Worm (Caenorhabditis elegans): Measurements from ENCODE around the gene nhr-14.

Gene nhr-14

DNA sequence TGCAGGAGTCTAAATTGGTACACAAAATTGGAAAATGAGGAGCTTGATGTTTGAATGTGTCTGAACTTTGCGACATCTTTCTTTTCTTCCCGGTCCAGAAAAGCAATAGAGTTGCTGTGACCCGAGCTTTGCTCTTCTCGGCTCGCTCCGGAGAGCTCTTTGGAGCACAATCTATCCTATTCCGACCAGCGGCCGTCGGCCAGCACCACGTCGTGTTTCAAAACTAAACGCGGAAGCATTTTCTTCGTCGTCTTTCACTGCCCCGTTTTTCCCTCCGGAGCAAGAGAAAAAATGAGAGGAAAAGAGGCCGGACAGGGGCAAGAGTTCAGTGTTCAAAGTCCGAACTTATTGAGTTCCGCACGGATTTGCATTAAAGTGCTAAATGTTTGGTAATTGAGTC lies 3.1 kb upstream of the nhr-14 start:
- peak; percentile 16 for TF ChIP-seq egl-27 (tag; optimal IDR thresholded peaks at IDR 0.05)
- peak; percentile 6 for TF ChIP-seq F13H6.1 (tag; optimal IDR thresholded peaks at IDR 0.05)
- TF ChIP-seq ztf-11 (tag; optimal IDR thresholded peaks at IDR 0.05): no peak
- no peak for TF ChIP-seq nhr-10 (tag; optimal IDR thresholded peaks at IDR 0.05)
- peak; percentile 34 for TF ChIP-seq sma-9 (GFP tag; optimal IDR thresholded peaks at IDR 0.05)
- no peak for TF ChIP-seq sma-9 (tag; optimal IDR thresholded peaks at IDR 0.05)
- no peak for TF ChIP-seq blmp-1 (tag; optimal IDR thresholded peaks at IDR 0.05; ENCODE audit: insufficient read depth)
- no peak for TF ChIP-seq ceh-16 (tag; optimal IDR thresholded peaks at IDR 0.05)
- TF ChIP-seq alr-1 (tag; optimal IDR thresholded peaks at IDR 0.05): no peak
- peak in 1 of 2 experiments; percentile 25 for TF ChIP-seq mdl-1 (tag; optimal IDR thresholded peaks at IDR 0.05)
- TF ChIP-seq zag-1 (tag; optimal IDR thresholded peaks at IDR 0.05): peak; percentile 23

DNA sequence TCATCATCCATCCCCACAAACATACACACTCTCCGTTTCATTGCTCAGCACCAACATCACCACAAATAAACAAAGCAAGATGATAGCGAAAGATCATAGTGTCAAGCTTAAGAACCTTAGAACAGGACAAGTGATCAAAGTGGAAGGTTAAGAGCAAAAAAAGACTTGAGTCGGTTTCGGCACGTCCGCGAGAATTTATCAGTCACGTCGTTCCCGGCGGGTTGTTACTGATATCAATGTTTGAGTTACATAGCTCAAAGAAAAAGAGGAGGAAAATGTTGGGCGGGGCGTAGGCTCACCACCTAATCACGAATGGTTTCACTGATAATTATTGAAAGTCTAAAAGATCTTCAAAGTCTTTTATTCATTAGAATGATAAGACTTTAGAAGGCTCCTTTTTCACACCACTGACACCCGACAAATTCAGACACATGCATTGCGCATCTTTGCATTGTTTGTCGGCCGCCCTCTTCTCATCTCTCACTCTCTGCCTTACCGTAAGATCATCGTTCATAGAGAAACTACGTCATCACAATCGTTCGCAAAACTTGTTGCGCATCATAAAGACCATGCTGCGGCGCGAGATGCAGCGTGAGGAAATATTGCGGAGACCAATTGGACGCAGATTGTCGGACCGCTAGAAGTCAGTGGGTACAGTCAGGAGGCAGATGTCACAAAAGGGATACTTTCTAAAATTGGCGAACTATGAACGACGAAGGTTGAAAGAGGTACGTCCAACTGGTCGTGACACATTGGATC lies 1.2 kb upstream of the nhr-14 start:
- no peak for TF ChIP-seq ZK546.5 (tag; optimal IDR thresholded peaks at IDR 0.05)
- TF ChIP-seq snpc-4 (tag; optimal IDR thresholded peaks at IDR 0.05): peak; percentile 2
- TF ChIP-seq lsy-2 (tag; optimal IDR thresholded peaks at IDR 0.05): peak in 1 of 2 experiments; percentile 79
- peak; percentile 91 for TF ChIP-seq egl-27 (tag; optimal IDR thresholded peaks at IDR 0.05)
- TF ChIP-seq nhr-129 (tag; optimal IDR thresholded peaks at IDR 0.05): peak; percentile 79
- peak; percentile 21 for TF ChIP-seq lin-13 (GFP tag; optimal IDR thresholded peaks at IDR 0.05)
- no peak for TF ChIP-seq lin-11 (tag; optimal IDR thresholded peaks at IDR 0.05)
- TF ChIP-seq ztf-4 (tag; optimal IDR thresholded peaks at IDR 0.05): peak; percentile 18
- peak; percentile 99 for TF ChIP-seq nhr-21 (tag; optimal IDR thresholded peaks at IDR 0.05)
- TF ChIP-seq Y55F3AM.14 (GFP tag; optimal IDR thresholded peaks at IDR 0.05): peak; percentile 77
- peak; percentile 98 for TF ChIP-seq nhr-25 (tag; optimal IDR thresholded peaks at IDR 0.05)
- peak; percentile 52 for TF ChIP-seq nhr-6 (tag; optimal IDR thresholded peaks at IDR 0.05)
- peak; percentile 89 to 94 for TF ChIP-seq mdl-1 (tag; optimal IDR thresholded peaks at IDR 0.05)
- TF ChIP-seq crh-2 (tag; optimal IDR thresholded peaks at IDR 0.05): peak; percentile 58
- TF ChIP-seq unc-39 (tag; optimal IDR thresholded peaks at IDR 0.05): no peak
- TF ChIP-seq ama-1 (optimal IDR thresholded peaks at IDR 0.05): no peak
- no peak for TF ChIP-seq lin-39 (tag; optimal IDR thresholded peaks at IDR 0.05)
- peak; percentile 87 for TF ChIP-seq ceh-16 (tag; optimal IDR thresholded peaks at IDR 0.05)
- peak; percentile 54 for TF ChIP-seq gmeb-1 (tag; optimal IDR thresholded peaks at IDR 0.05)
- no peak for TF ChIP-seq skn-1 (tag; optimal IDR thresholded peaks at IDR 0.05)
- peak; percentile 98 for TF ChIP-seq sma-9 (GFP tag; optimal IDR thresholded peaks at IDR 0.05)
- peak; percentile 89 for TF ChIP-seq sma-9 (tag; optimal IDR thresholded peaks at IDR 0.05)
- peak; percentile 96 for TF ChIP-seq sma-3 (GFP tag; optimal IDR thresholded peaks at IDR 0.05)
- TF ChIP-seq blmp-1 (tag; optimal IDR thresholded peaks at IDR 0.05; ENCODE audit: insufficient read depth): peak; percentile 88
- peak; percentile 69 for TF ChIP-seq sem-4 (tag; optimal IDR thresholded peaks at IDR 0.05)
- peak; percentile 84 for TF ChIP-seq F13H6.1 (tag; optimal IDR thresholded peaks at IDR 0.05)
- TF ChIP-seq nhr-237 (tag; optimal IDR thresholded peaks at IDR 0.05): peak; percentile 13
- peak; percentile 18 for TF ChIP-seq C34F6.9 (tag; optimal IDR thresholded peaks at IDR 0.05)
- no peak for TF ChIP-seq elt-1 (tag; optimal IDR thresholded peaks at IDR 0.05)
- peak; percentile 40 for TF ChIP-seq unc-62 (GFP tag; optimal IDR thresholded peaks at IDR 0.05)
- TF ChIP-seq fos-1 (tag; optimal IDR thresholded peaks at IDR 0.05): peak; percentile 48

DNA sequence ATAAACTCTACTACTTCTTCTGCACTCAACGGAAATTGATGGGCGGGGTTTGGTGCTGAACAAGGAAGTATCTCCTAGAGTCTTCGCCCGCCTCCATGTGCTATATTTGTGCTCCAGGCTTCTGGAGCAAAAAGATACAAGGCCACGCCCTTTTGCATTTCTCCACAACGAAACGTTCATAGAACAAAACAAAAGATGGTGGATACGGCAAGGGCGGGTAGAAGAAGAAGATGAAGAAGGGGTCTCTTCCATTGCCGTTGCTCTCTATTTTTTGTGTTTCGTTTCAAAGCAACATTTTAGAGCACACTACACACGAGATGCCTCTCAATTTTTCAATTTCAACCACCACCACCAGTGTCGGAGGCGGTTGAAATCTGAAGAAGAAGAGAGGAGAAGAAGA lies 330 bp upstream of the nhr-14 start:
- TF ChIP-seq nhr-11 (tag; optimal IDR thresholded peaks at IDR 0.05) (no peak), sma-9 (GFP tag; optimal IDR thresholded peaks at IDR 0.05) (no peak), sma-9 (tag; optimal IDR thresholded peaks at IDR 0.05) (no peak), nhr-237 (tag; optimal IDR thresholded peaks at IDR 0.05) (no peak), snpc-4 (tag; optimal IDR thresholded peaks at IDR 0.05) (no peak), unc-62 (GFP tag; optimal IDR thresholded peaks at IDR 0.05) (no peak), zag-1 (tag; optimal IDR thresholded peaks at IDR 0.05) (peak; percentile 32), Y55F3AM.14 (GFP tag; optimal IDR thresholded peaks at IDR 0.05) (no peak), ZK546.5 (tag; optimal IDR thresholded peaks at IDR 0.05) (no peak), lsy-2 (tag; optimal IDR thresholded peaks at IDR 0.05) (peak in 1 of 2 experiments; percentile 7), mbf-1 (tag; optimal IDR thresholded peaks at IDR 0.05) (no peak), C34F6.9 (tag; optimal IDR thresholded peaks at IDR 0.05) (no peak), blmp-1 (tag; optimal IDR thresholded peaks at IDR 0.05; ENCODE audit: insufficient read depth) (no peak), ztf-4 (tag; optimal IDR thresholded peaks at IDR 0.05) (no peak), sem-4 (tag; optimal IDR thresholded peaks at IDR 0.05) (peak; percentile 34), skn-1 (tag; optimal IDR thresholded peaks at IDR 0.05) (no peak), crh-2 (tag; optimal IDR thresholded peaks at IDR 0.05) (no peak), elt-3 (tag; optimal IDR thresholded peaks at IDR 0.05) (no peak), nhr-129 (tag; optimal IDR thresholded peaks at IDR 0.05) (no peak), mdl-1 (tag; optimal IDR thresholded peaks at IDR 0.05) (peak; percentile 62 to 70), ztf-11 (tag; optimal IDR thresholded peaks at IDR 0.05) (no peak), peb-1 (tag; optimal IDR thresholded peaks at IDR 0.05) (no peak), mab-5 (tag; optimal IDR thresholded peaks at IDR 0.05) (no peak), alr-1 (tag; optimal IDR thresholded peaks at IDR 0.05) (no peak), dmd-4 (tag; optimal IDR thresholded peaks at IDR 0.05) (no peak), egl-27 (tag; optimal IDR thresholded peaks at IDR 0.05) (no peak), lin-11 (tag; optimal IDR thresholded peaks at IDR 0.05) (no peak), nhr-12 (tag; optimal IDR thresholded peaks at IDR 0.05) (no peak)
